Worm (Caenorhabditis elegans) whole organism, L4 larva: Measurements from ENCODE around the gene agt-2.

Source experiments
- D1046.2 ChIP-seq: fragments of 200-800 bp; sonication (Bioruptor generic); IDR thresholded peaks from 2 replicates; pipeline ENCODE4 v1.3.6; 2022; ENCODE audit warnings: missing genetic modification characterization, missing compliant biosample characterization
- F10B5.3 ChIP-seq: sonication (generic microtip); optimal IDR thresholded peaks from 2 replicates; lab custom pipeline; 2016; ENCODE audit warnings: mild to moderate bottlenecking, missing genetic modification characterization, missing compliant biosample characterization
- F49E8.2 ChIP-seq: sonication (generic microtip); optimal IDR thresholded peaks from 2 replicates; lab custom pipeline; 2016; ENCODE audit warnings: missing compliant biosample characterization, mild to moderate bottlenecking, missing genetic modification characterization, borderline replicate concordance
- arid-1 ChIP-seq: fragments of 200-800 bp; sonication (Bioruptor generic); conservative IDR thresholded peaks from 2 replicates; pipeline ENCODE4 v1.3.6; 2022; ENCODE audit warnings: missing genetic modification reagents, missing genetic modification characterization, missing compliant biosample characterization
- cey-2 ChIP-seq: sonication (generic microtip); optimal IDR thresholded peaks from 3 replicates; lab custom pipeline; 2017; ENCODE audit warnings: missing genetic modification characterization, mild to moderate bottlenecking, missing compliant biosample characterization, antibody characterized with exemption, borderline replicate concordance; ENCODE audit not compliant: insufficient read depth
- daf-16 ChIP-seq, 3 experiments: sonication (generic microtip); optimal IDR thresholded peaks; 2 replicates each; lab custom pipeline; 2016 to 2017; ENCODE audit warnings: missing genetic modification characterization in 3 of 3, missing genetic modification reagents in 3 of 3, mild to moderate bottlenecking in 2 of 3, missing compliant biosample characterization in 2 of 3, missing biosample characterization in 1 of 3, moderate library complexity in 1 of 3
- daf-8 ChIP-seq: fragments of 200-800 bp; sonication (Bioruptor generic); IDR thresholded peaks from 2 replicates; pipeline ENCODE4 v1.3.6; 2022; ENCODE audit warnings: missing genetic modification characterization, missing compliant biosample characterization
- dmd-6 ChIP-seq: fragments of 200-800 bp; sonication (Bioruptor generic); IDR thresholded peaks from 2 replicates; pipeline ENCODE4 v1.3.6; 2022; ENCODE audit warnings: missing genetic modification reagents, missing genetic modification characterization, missing compliant biosample characterization
- dve-1 ChIP-seq: sonication (generic microtip); optimal IDR thresholded peaks from 2 replicates; lab custom pipeline; 2017; ENCODE audit warnings: antibody characterized with exemption, mild to moderate bottlenecking, missing genetic modification characterization, missing compliant biosample characterization; ENCODE audit not compliant: insufficient read depth
- fkh-10 ChIP-seq: fragments of 150-350 bp; optimal IDR thresholded peaks from 2 replicates; lab custom pipeline; 2014; ENCODE audit warnings: missing biosample characterization, missing genetic modification reagents, missing genetic modification characterization
- hif-1 ChIP-seq, 2 experiments: sonication (generic microtip); optimal IDR thresholded peaks; 2 replicates each; lab custom pipeline; 2016 to 2017; ENCODE audit warnings: missing compliant biosample characterization in 2 of 2, missing genetic modification characterization in 2 of 2, missing genetic modification reagents in 2 of 2, missing genotype in 2 of 2, mild to moderate bottlenecking in 1 of 2
- hlh-11 ChIP-seq: fragments of 200-800 bp; sonication (Bioruptor generic); optimal IDR thresholded peaks from 2 replicates; lab custom pipeline; 2018; ENCODE audit warnings: mild to moderate bottlenecking, missing genetic modification characterization, missing compliant biosample characterization
- hlh-30 ChIP-seq: sonication (generic microtip); optimal IDR thresholded peaks from 2 replicates; lab custom pipeline; 2017; ENCODE audit warnings: antibody characterized with exemption, mild to moderate bottlenecking, missing genetic modification characterization, missing compliant biosample characterization; ENCODE audit not compliant: insufficient read depth
- jun-1 ChIP-seq: fragments of 150-350 bp; optimal IDR thresholded peaks from 2 replicates; lab custom pipeline; 2014; ENCODE audit warnings: missing biosample characterization, missing genetic modification reagents, missing genetic modification characterization
- lin-1 ChIP-seq: fragments of 200-800 bp; sonication (Bioruptor generic); IDR thresholded peaks from 2 replicates; pipeline ENCODE4 v1.3.6; 2022; ENCODE audit warnings: missing genetic modification reagents, missing genetic modification characterization, missing compliant biosample characterization
- lin-15B ChIP-seq: fragments of 150-350 bp; sonication (generic microtip); optimal IDR thresholded peaks from 3 replicates; lab custom pipeline; 2014; ENCODE audit warnings: missing biosample characterization, missing genetic modification characterization
- lin-29 ChIP-seq: fragments of 200-800 bp; sonication (Bioruptor generic); IDR thresholded peaks from 2 replicates; pipeline ENCODE4 v1.3.6; 2022; ENCODE audit warnings: missing genetic modification reagents, missing genetic modification characterization, missing compliant biosample characterization
- lin-38 ChIP-seq: fragments of 200-800 bp; sonication (Bioruptor generic); IDR thresholded peaks from 2 replicates; pipeline ENCODE4 v1.3.6; 2022; ENCODE audit warnings: missing genetic modification reagents, missing genetic modification characterization, missing compliant biosample characterization
- lir-3 ChIP-seq: sonication (generic microtip); optimal IDR thresholded peaks from 2 replicates; lab custom pipeline; 2016; ENCODE audit warnings: mild to moderate bottlenecking, missing genetic modification characterization, missing compliant biosample characterization
- lsy-2 ChIP-seq, 2 experiments: fragments of 150-350 bp in 1 of 2; sonication (generic microtip) in 1 of 2; optimal IDR thresholded peaks; 2 replicates each; lab custom pipeline; 2014 to 2017; ENCODE audit warnings: missing biosample characterization in 2 of 2, missing genetic modification characterization in 2 of 2
- mep-1 ChIP-seq: fragments of 150-350 bp; sonication (generic microtip); optimal IDR thresholded peaks from 3 replicates; lab custom pipeline; 2014; ENCODE audit warnings: missing biosample characterization, missing genetic modification characterization
- nhr-10 ChIP-seq: fragments of 150-350 bp; optimal IDR thresholded peaks from 2 replicates; lab custom pipeline; 2014; ENCODE audit warnings: missing biosample characterization, missing genetic modification characterization
- nhr-102 ChIP-seq: sonication (generic microtip); optimal IDR thresholded peaks from 2 replicates; lab custom pipeline; 2016; ENCODE audit warnings: mild to moderate bottlenecking, missing genetic modification characterization, moderate library complexity, missing compliant biosample characterization
- nhr-28 ChIP-seq: fragments of 150-350 bp; optimal IDR thresholded peaks from 2 replicates; lab custom pipeline; 2014; ENCODE audit warnings: missing biosample characterization, missing genetic modification characterization
- nhr-48 ChIP-seq: sonication (generic microtip); optimal IDR thresholded peaks from 2 replicates; lab custom pipeline; 2016; ENCODE audit warnings: mild to moderate bottlenecking, missing genetic modification characterization, missing compliant biosample characterization
- nhr-6 ChIP-seq: fragments of 150-350 bp; optimal IDR thresholded peaks from 2 replicates; lab custom pipeline; 2014; ENCODE audit warnings: missing biosample characterization, missing genetic modification characterization
- nhr-77 ChIP-seq: fragments of 150-350 bp; optimal IDR thresholded peaks from 2 replicates; lab custom pipeline; 2014; ENCODE audit warnings: missing biosample characterization, missing genetic modification characterization
- pha-4 ChIP-seq, 2 experiments: fragments of 150-350 bp in 1 of 2; fragments of 200-800 bp in 1 of 2; sonication (Bioruptor generic) in 1 of 2; IDR thresholded peaks in 1 of 2; optimal IDR thresholded peaks in 1 of 2; 2 replicates each; pipeline versions ENCODE4 v1.3.6 to Lab custom; 2014 to 2022; ENCODE audit warnings: missing genetic modification characterization in 2 of 2, missing genetic modification reagents in 2 of 2, missing biosample characterization in 1 of 2, missing compliant biosample characterization in 1 of 2
- php-3 ChIP-seq: fragments of 200-800 bp; sonication (Bioruptor generic); IDR thresholded peaks from 2 replicates; pipeline ENCODE4 v1.3.6; 2022; ENCODE audit warnings: missing genetic modification reagents, missing genetic modification characterization, missing compliant biosample characterization
- pqm-1 ChIP-seq: sonication (generic microtip); optimal IDR thresholded peaks from 2 replicates; lab custom pipeline; 2017; ENCODE audit warnings: missing biosample characterization, missing genetic modification characterization
- snpc-1.2 ChIP-seq: fragments of 200-800 bp; sonication (Bioruptor generic); IDR thresholded peaks from 2 replicates; pipeline ENCODE4 v1.3.6; 2022; ENCODE audit warnings: missing genetic modification reagents, missing genetic modification characterization, missing compliant biosample characterization
- unc-39 ChIP-seq: sonication (generic microtip); optimal IDR thresholded peaks from 2 replicates; lab custom pipeline; 2017; ENCODE audit warnings: missing biosample characterization, missing genetic modification characterization
- unc-62 ChIP-seq, 3 experiments: fragments of 150-350 bp in 1 of 3; sonication (generic microtip); optimal IDR thresholded peaks in 2 of 3; peaks in 1 of 3; 1 replicate in 1 of 3; 2 replicates in 2 of 3; lab custom pipeline; 2014 to 2017; ENCODE audit warnings: missing biosample characterization in 3 of 3, missing genetic modification characterization in 3 of 3, missing genetic modification reagents in 3 of 3, missing genotype in 1 of 3
- zag-1 ChIP-seq: fragments of 150-350 bp; optimal IDR thresholded peaks from 2 replicates; lab custom pipeline; 2014; ENCODE audit warnings: missing biosample characterization, missing genetic modification characterization
- zfp-2 ChIP-seq: sonication (generic microtip); optimal IDR thresholded peaks from 2 replicates; lab custom pipeline; 2016; ENCODE audit warnings: mild to moderate bottlenecking, missing genetic modification characterization, missing compliant biosample characterization

agt-2 gene

ce11 chrII:5324653-5325052, 49.0 kb downstream of the agt-2 start:
- TF ChIP-seq daf-16 (GFP tag; optimal IDR thresholded peaks at IDR 0.05; lab: Kevin White, UChicago) (no peak), daf-16 (tag; optimal IDR thresholded peaks at IDR 0.05; lab: Kevin White, UChicago) (peak; percentile 70), unc-39 (tag; lab: Kevin White, UChicago) (no peak), unc-62 (GFP tag; optimal IDR thresholded peaks at IDR 0.05 in 1 of 2; lab: Kevin White, UChicago) (peak in 1 of 2 experiments; percentile 93), unc-62 (tag; optimal IDR thresholded peaks at IDR 0.05; lab: Kevin White, UChicago) (no peak), D1046.2 (GFP tag; lab: Robert Waterston, UW) (no peak), nhr-28 (peak; percentile 8)

ce11 chrII:5323773-5324172, 49.9 kb downstream of the agt-2 start:
- TF ChIP-seq F49E8.2 (tag; lab: Kevin White, UChicago) (no peak), nhr-28 (peak; percentile 87), nhr-102 (tag; lab: Kevin White, UChicago) (peak; percentile 69), hif-1 (tag; optimal IDR thresholded peaks at IDR 0.05; lab: Kevin White, UChicago) (peak in 1 of 2 experiments; percentile 36), daf-8 (GFP tag; lab: Robert Waterston, UW) (no peak), cey-2 (tag; lab: Kevin White, UChicago) (no peak), nhr-48 (tag; lab: Kevin White, UChicago) (peak; percentile 82), jun-1 (tag; lab: Kevin White, UChicago) (no peak), lin-38 (GFP tag; lab: Robert Waterston, UW) (no peak), snpc-1.2 (GFP tag; lab: Robert Waterston, UW) (no peak), lsy-2 (tag; optimal IDR thresholded peaks at IDR 0.05; lab: Kevin White, UChicago) (peak in 1 of 2 experiments; percentile 34), fkh-10 (GFP tag; lab: Kevin White, UChicago) (no peak), nhr-10 (tag; lab: Kevin White, UChicago) (peak; percentile 70), nhr-77 (tag; lab: Kevin White, UChicago) (peak; percentile 84), mep-1 (tag; lab: Kevin White, UChicago) (peak; percentile 22), hlh-30 (tag; lab: Kevin White, UChicago) (peak; percentile 56), pha-4 (GFP tag; IDR thresholded peaks at IDR 0.05; lab: Robert Waterston, UW) (peak; percentile 29; the same call in 1 of the 2 replicates), pha-4 (tag; optimal IDR thresholded peaks at IDR 0.05; lab: Kevin White, UChicago) (no peak), lin-1 (0 out of 2 replicates have a peak, but pooled peaks have one; percentile 54), zag-1 (tag; lab: Kevin White, UChicago) (no peak), pqm-1 (tag; lab: Kevin White, UChicago) (peak; percentile 100), php-3 (GFP tag; lab: Robert Waterston, UW) (peak; percentile 73), F10B5.3 (tag; lab: Kevin White, UChicago) (no peak), lin-15B (tag; lab: Kevin White, UChicago) (no peak), dve-1 (tag; lab: Kevin White, UChicago) (peak; percentile 86), hlh-11 (peak; percentile 91), dmd-6 (peak; percentile 92), lir-3 (tag; lab: Kevin White, UChicago) (no peak), nhr-6 (tag; lab: Kevin White, UChicago) (peak; percentile 3), zfp-2 (no peak), lin-29 (no peak), daf-16 (GFP tag; optimal IDR thresholded peaks at IDR 0.05; lab: Kevin White, UChicago) (peak in 1 of 2 experiments; percentile 32), daf-16 (tag; optimal IDR thresholded peaks at IDR 0.05; lab: Kevin White, UChicago) (peak; percentile 96), arid-1 (GFP tag; lab: Robert Waterston, UW) (no peak)
